Worm (Caenorhabditis elegans) whole organism, L4/young adult: Measurements from ENCODE around the gene frm-8.

Experiments used
- W03F9.2 ChIP-seq: fragments of 150-350 bp; optimal IDR thresholded peaks from 2 replicates; lab custom pipeline; 2014; ENCODE audit warnings: missing biosample characterization, missing genetic modification characterization
- him-1 ChIP-seq: sonication (generic microtip); optimal IDR thresholded peaks from 2 replicates; lab custom pipeline; 2016; ENCODE audit warnings: missing genotype, missing genetic modification reagents, missing genetic modification characterization, missing compliant biosample characterization

DNA sequence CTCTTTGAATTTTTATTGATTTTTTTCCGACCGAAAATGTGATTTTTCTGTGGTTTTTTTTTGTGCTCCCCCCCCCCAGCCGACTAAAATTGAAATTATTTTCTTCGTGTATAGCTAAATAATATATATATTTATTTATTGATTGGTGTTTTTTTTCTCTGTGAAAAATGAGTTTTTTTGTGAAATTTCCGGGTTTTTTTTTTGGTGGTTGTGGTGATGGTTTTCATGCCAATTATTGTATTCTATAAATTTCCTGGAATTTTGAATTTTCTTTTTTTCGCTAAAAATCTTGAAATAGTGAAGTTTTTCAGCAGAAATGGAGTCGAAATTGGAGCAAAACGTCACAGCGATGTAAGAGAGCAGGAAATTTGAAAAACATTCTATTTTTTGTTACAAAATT, 35.6 kb downstream of the frm-8 start, which contains the start of gene lmtr-5:
- TF ChIP-seq him-1 (tag; lab: Kevin White, UChicago) (no peak), W03F9.2 (no peak)
